Worm (Caenorhabditis elegans) whole organism, late embryonic: ENCODE results near the gene hex-1.

Experiments used
- K02D7.2 ChIP-seq: sonication (generic microtip); optimal IDR thresholded peaks from 2 replicates; lab custom pipeline; 2017; ENCODE audit warnings: mild to moderate bottlenecking, missing genetic modification characterization, missing compliant biosample characterization
- ceh-19 ChIP-seq: fragments of 200-800 bp; sonication (Bioruptor generic); optimal IDR thresholded peaks from 2 replicates; lab custom pipeline; 2018; ENCODE audit warnings: mild to moderate bottlenecking, missing genetic modification characterization, missing compliant biosample characterization
- ceh-30 ChIP-seq: fragments of 150-350 bp; optimal IDR thresholded peaks from 2 replicates; lab custom pipeline; 2014; ENCODE audit warnings: missing biosample characterization, missing genetic modification characterization
- elt-2 ChIP-seq: sonication (generic microtip); optimal IDR thresholded peaks from 2 replicates; lab custom pipeline; 2016; ENCODE audit warnings: missing genetic modification reagents, missing genetic modification characterization, missing compliant biosample characterization
- fkh-10 ChIP-seq: fragments of 150-350 bp; optimal IDR thresholded peaks from 2 replicates; lab custom pipeline; 2014; ENCODE audit warnings: missing biosample characterization, missing genetic modification reagents, missing genetic modification characterization
- lim-6 ChIP-seq: sonication (generic microtip); optimal IDR thresholded peaks from 2 replicates; lab custom pipeline; 2016; ENCODE audit warnings: missing genetic modification characterization, missing compliant biosample characterization
- nhr-11 ChIP-seq: fragments of 150-350 bp; optimal IDR thresholded peaks from 2 replicates; lab custom pipeline; 2014; ENCODE audit warnings: missing biosample characterization, missing genetic modification characterization
- nhr-232 ChIP-seq: sonication (generic microtip); optimal IDR thresholded peaks from 2 replicates; lab custom pipeline; 2016; ENCODE audit warnings: missing genetic modification characterization, missing compliant biosample characterization
- pqm-1 ChIP-seq: sonication (generic microtip); optimal IDR thresholded peaks from 2 replicates; lab custom pipeline; 2016; ENCODE audit warnings: missing genetic modification characterization, missing compliant biosample characterization
- sdc-2 ChIP-seq: sonication (generic microtip); optimal IDR thresholded peaks from 2 replicates; lab custom pipeline; 2016; ENCODE audit warnings: missing genotype, missing genetic modification characterization, missing compliant biosample characterization
- sox-4 ChIP-seq: sonication (generic microtip); optimal IDR thresholded peaks from 2 replicates; lab custom pipeline; 2017; ENCODE audit warnings: mild to moderate bottlenecking, missing genetic modification characterization, inconsistent platforms, missing compliant biosample characterization
- unc-42 ChIP-seq: sonication (generic microtip); optimal IDR thresholded peaks from 2 replicates; lab custom pipeline; 2016; ENCODE audit warnings: missing genotype, missing genetic modification characterization, missing compliant biosample characterization
- unc-55 ChIP-seq: sonication (generic microtip); optimal IDR thresholded peaks from 2 replicates; lab custom pipeline; 2017; ENCODE audit warnings: missing biosample characterization, missing genetic modification reagents, missing genetic modification characterization

DNA sequence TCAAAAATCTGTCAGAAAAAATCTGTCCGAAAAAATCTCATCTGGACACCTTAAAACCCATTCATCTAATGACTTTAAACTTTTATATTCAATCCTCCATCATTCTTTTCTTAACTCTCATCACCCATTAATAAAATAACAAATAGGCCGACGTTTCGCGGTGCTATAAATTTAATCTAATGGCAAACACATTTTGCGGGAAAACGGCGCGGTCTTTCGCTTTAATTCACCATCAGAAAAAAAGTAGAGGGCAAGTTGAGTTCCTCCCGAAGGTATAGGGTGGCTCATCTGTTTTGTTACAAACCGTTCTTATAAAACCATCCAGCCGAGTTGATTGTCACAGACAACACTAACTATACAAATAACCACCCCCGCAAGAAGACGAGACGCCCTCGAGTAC is 30.2 kb upstream of the hex-1 start:
- TF ChIP-seq sox-4 (tag; lab: Kevin White, UChicago) (no peak), fkh-10 (no peak), ceh-19 (GFP tag; lab: Kevin White, UChicago) (no peak), lim-6 (tag; lab: Kevin White, UChicago) (no peak), nhr-232 (no peak), unc-42 (no peak), unc-55 (GFP tag; lab: Kevin White, UChicago) (no peak), elt-2 (tag; lab: Kevin White, UChicago) (no peak), ceh-30 (tag; lab: Kevin White, UChicago) (no peak), sdc-2 (tag; lab: Kevin White, UChicago) (no peak), K02D7.2 (tag; lab: Kevin White, UChicago) (no peak), nhr-11 (tag; lab: Kevin White, UChicago) (no peak), pqm-1 (tag; lab: Kevin White, UChicago) (no peak)
